Worm (Caenorhabditis elegans): ENCODE data around the gene F08F3.6.
A peak's percentile ranks its signal among the peaks of the same experiment; 100 is the strongest.

F08F3.6 gene

ce11 chrV:5427860-5428259 is 8.0 kb upstream of the F08F3.6 start, which contains the start of gene rhr-1:
Gene rhr-1 (plus strand): TSS chrV:5428160.
- TF ChIP-seq W03F9.2 (tag; optimal IDR thresholded peaks at IDR 0.05) (no peak), dao-5 (tag; optimal IDR thresholded peaks at IDR 0.05) (no peak), him-1 (tag; optimal IDR thresholded peaks at IDR 0.05) (no peak)

DNA sequence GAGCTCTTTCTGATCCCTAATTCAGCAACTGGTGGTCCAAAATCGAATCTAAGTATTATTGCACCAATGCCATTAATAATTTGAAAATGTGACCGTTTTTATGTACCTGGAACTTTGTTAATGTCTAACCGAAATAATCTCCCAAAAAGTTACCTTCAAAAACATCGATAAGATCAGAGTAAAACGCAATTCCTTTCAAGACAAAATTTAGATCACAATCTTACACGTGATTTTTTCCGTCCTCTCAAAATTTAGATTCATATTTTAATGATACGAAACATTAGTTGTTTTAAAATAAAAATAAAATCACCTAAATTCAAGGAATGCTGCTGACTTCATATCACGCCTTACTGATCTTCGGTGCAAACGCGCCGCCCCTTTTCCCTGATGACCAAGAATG is 6.5 kb upstream of the F08F3.6 start:
- TF ChIP-seq him-1 (tag; optimal IDR thresholded peaks at IDR 0.05) = no peak
- TF ChIP-seq W03F9.2 (tag; optimal IDR thresholded peaks at IDR 0.05) = no peak
- no peak for TF ChIP-seq dao-5 (tag; optimal IDR thresholded peaks at IDR 0.05)

DNA sequence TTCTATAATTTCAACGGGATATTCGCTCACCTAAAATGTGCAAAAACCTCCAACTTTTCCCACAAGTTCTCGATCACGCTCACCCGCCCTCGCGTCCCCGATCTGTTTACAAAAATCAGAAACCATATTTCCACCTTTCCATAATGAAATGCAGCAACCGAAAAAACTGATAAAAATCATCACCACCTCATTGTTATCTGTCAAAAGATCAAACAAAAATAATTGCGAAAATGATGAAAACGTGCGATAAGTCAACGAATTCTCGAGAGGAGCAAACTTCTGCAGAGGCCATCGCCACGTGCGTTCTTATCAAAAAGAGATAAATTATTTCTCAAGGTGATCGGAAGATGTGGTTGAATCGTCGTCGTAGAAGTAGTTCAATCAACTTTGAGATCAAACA is 5.1 kb upstream of the F08F3.6 start:
- TF ChIP-seq him-1 (tag; optimal IDR thresholded peaks at IDR 0.05) (no peak), dao-5 (tag; optimal IDR thresholded peaks at IDR 0.05) (no peak), W03F9.2 (tag; optimal IDR thresholded peaks at IDR 0.05) (no peak)

ce11 chrV:5423120-5423519 is 3.3 kb upstream of the F08F3.6 start, which contains the start of gene cyp-14A5:
Gene cyp-14A5 (minus strand): TSS chrV:5423282.
- TF ChIP-seq W03F9.2 (tag; optimal IDR thresholded peaks at IDR 0.05) (no peak), dao-5 (tag; optimal IDR thresholded peaks at IDR 0.05) (no peak), him-1 (tag; optimal IDR thresholded peaks at IDR 0.05) (no peak)

- TF ChIP-seq him-1 (tag; optimal IDR thresholded peaks at IDR 0.05) = no peak
- no peak for TF ChIP-seq dao-5 (tag; optimal IDR thresholded peaks at IDR 0.05)
- no peak for TF ChIP-seq W03F9.2 (tag; optimal IDR thresholded peaks at IDR 0.05)
Observed at ce11 chrV:5412808-5413405, 7.0 kb downstream of the F08F3.6 start, which contains the start of gene F08F3.10. Gene F08F3.10 (plus strand): TSS chrV:5413355.

DNA sequence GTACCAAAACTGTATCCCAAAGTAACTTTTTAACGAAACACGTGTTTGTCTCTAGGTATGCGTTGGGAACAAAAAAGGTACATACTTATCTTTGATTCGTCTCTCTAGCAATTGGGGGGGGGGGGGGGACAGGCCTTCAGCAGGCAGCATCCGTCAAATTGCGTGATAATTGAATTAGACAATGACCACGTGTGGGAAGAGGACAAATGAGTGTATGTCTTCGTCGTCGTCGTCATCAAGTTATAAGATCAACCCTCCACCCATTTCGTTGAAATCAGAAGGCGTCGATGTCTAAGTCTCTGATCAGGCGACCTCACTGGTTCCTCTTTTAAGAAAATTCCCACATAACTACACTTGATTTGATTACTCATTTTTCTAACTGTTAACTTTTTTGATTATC is 9.2 kb downstream of the F08F3.6 start, which contains the start of gene F08F3.4:
F08F3.4 (plus strand) TSS at position 277 of the 400 bp plus-strand sequence.
- no peak for TF ChIP-seq W03F9.2 (tag; optimal IDR thresholded peaks at IDR 0.05)
- no peak for TF ChIP-seq him-1 (tag; optimal IDR thresholded peaks at IDR 0.05)
- TF ChIP-seq dao-5 (tag; optimal IDR thresholded peaks at IDR 0.05) = no peak

DNA sequence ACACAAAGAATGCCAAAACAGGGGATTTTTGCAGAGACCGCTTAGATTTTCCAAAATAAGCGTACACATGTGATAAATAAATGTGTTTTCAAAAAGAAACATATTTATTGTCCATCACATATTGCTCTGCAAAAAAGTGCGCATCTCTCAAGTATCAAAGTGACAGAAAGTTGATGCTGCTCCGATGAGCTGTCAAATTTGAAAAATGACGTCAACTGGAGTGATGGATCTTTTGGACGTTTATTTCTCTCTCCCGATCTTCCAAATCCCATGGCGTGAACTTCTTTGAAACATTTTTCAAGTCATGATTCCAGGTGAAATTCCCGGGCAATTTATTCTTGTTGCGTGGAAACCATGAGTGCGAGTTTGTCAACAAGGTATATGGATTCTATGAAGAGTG is 10.9 kb downstream of the F08F3.6 start:
- TF ChIP-seq W03F9.2 (tag; optimal IDR thresholded peaks at IDR 0.05) = no peak

ce11 chrV:5408223-5408622 is 11.6 kb downstream of the F08F3.6 start, which contains the start of gene C25A6.1:
Gene C25A6.1 (plus strand): TSS chrV:5408523.
- TF ChIP-seq him-1 (tag; optimal IDR thresholded peaks at IDR 0.05) (no peak), W03F9.2 (tag; optimal IDR thresholded peaks at IDR 0.05) (no peak), dao-5 (tag; optimal IDR thresholded peaks at IDR 0.05) (no peak)

DNA sequence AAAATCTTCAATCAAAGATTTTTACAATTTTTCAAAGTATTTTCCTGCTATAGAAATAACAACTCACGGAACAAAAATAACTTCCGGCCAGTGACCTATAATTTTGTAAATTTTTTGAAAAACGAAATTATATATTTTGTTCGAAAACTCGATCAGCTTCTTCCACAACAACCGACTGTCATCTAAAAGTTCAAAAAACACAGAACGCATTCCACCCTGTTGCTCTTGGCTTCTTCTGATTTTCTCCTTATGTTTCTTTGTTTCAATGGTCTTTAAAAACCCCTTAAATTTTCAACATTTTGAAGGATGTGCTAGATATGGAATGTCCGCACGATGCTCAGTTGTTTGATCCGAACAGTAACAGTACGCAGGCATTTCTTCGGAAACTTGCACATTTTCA is 14.8 kb downstream of the F08F3.6 start, which contains the start of gene dmsr-7:
dmsr-7 (plus strand) TSS at position 301 of the 400 bp plus-strand sequence.
- no peak for TF ChIP-seq him-1 (tag; optimal IDR thresholded peaks at IDR 0.05)
- no peak for TF ChIP-seq W03F9.2 (tag; optimal IDR thresholded peaks at IDR 0.05)
- no peak for TF ChIP-seq dao-5 (tag; optimal IDR thresholded peaks at IDR 0.05)

DNA sequence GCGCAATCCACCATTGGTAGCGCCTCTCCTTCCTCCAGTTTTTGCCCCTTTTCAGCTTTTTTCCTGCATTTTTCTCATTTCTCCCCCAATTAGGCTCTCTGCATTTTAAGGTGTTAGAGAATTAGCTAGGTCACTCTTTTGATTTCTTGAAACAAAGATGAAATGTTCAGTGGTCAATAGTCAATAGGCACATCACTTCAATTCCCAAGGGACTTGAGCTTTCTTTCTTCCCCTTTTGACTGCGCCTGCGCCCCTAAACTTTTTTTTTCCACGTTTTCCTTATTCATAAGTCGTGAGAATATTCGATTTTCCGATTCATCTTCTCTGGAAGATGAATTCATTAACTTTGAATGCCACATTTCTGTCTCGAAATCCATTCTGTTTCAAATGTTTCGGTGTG is 15.9 kb downstream of the F08F3.6 start:
- no peak for TF ChIP-seq dao-5 (tag; optimal IDR thresholded peaks at IDR 0.05)
- no peak for TF ChIP-seq W03F9.2 (tag; optimal IDR thresholded peaks at IDR 0.05)
- TF ChIP-seq him-1 (tag; optimal IDR thresholded peaks at IDR 0.05) = peak; percentile 13

DNA sequence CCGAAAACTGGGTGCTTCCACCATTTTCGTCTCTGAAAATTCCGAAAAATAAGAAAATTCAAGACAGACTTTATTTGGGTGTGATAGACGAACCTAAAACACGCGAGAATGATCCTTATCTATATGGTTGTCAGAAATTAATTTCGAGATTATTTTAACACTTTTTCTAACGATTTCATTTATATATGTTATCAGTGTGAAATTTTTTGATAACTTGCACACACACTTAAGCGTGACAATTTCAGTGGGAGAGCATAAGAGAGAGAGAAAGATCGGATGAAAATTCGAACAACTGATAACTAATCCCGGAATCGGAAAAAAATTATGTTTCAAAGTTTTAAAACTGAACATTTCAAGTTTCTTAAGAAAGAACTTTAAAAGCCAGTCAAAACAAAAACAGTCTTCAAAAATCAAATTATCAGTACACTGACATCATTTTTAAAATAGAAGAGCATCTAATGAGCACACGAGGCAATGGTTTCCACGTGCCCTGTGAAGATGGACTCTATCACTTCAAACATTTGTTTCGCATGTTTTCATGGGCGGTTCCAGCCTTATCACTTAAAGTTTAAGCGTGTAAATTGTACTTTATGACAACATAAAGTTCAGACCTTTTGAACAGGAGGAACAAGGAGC is 26.8 kb downstream of the F08F3.6 start, which contains the start of gene C35A11.4:
C35A11.4 (minus strand) TSS at position 156 of the 636 bp plus-strand sequence.
- TF ChIP-seq W03F9.2 (tag; optimal IDR thresholded peaks at IDR 0.05) = no peak
- TF ChIP-seq him-1 (tag; optimal IDR thresholded peaks at IDR 0.05) = no peak
- TF ChIP-seq dao-5 (tag; optimal IDR thresholded peaks at IDR 0.05) = no peak

DNA sequence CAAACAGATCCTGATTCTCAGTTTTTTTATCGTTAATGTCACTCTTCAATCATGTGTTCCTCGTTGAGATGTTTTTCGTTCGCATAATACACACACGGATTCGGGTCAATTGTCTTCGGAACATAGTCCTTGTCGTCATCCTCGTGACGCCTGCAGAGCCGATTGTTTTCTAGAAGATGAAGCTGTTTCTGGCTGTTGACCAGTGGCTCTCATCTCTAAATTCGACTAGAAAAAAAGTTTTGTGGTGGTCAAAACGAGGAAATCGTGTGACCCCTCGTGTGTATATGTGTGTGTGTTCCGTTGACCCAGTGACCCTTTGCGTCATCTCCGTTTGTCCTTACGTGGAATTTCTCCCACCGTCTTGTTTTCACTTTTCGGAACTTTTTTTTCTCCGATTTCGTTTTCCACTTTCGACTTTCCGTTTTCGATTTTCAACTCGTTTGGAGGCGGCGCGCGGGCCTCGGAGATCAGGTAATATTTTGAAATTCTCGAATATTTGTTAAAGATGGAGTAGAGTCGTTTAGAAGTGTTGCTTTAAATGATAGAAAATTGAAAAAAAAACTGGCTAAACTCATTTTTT is 33.9 kb downstream of the F08F3.6 start, which contains the start of gene C35A11.2:
C35A11.2 (plus strand) TSS at position 386 of the 580 bp plus-strand sequence.
- no peak for TF ChIP-seq W03F9.2 (tag; optimal IDR thresholded peaks at IDR 0.05)
- TF ChIP-seq dao-5 (tag; optimal IDR thresholded peaks at IDR 0.05) = no peak
- TF ChIP-seq him-1 (tag; optimal IDR thresholded peaks at IDR 0.05) = no peak

DNA sequence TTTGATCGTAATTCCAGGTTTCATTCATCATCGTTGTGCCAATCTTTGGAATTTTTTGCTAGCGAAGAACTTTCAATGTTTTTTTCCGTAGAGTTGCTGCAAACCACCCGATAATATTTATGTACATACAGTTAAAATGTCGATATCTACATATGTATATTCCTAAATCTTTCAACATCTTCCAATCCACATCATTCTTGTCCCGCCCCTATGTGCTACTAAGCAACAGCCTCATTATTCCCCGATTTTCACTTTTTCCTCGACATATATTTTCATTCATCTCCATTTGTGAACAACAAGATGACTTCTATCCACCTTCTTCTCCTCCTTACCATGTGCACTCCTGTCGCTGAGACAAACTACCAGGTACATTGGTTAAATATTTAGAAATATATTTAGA is 47.7 kb downstream of the F08F3.6 start, which contains the start of gene C35A11.3:
C35A11.3 (plus strand) TSS at position 301 of the 400 bp plus-strand sequence.
- no peak for TF ChIP-seq him-1 (tag; optimal IDR thresholded peaks at IDR 0.05)
- no peak for TF ChIP-seq dao-5 (tag; optimal IDR thresholded peaks at IDR 0.05)
- TF ChIP-seq W03F9.2 (tag; optimal IDR thresholded peaks at IDR 0.05) = no peak

DNA sequence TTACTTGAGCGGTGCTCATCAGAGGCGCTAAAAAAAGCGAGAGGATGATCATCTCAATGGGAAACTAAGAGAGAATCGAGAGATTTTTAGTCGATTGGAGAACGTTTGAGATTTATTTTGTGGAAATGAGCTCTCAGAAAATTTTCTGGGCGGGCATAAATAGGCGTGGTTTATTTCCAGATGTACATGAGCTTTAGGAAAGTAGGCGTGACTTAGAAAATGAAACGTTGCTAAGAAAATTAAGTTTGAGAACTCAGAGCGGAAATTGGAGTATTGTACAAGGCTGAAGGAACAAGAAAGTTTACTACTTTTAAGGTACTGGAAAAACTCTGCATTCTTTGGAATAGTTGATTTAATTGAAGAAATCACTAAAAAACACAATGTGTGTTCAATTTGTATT is 51.1 kb downstream of the F08F3.6 start, which contains the start of gene T09D3.9:
T09D3.9 (minus strand) TSS at position 101 of the 400 bp plus-strand sequence.
- no peak for TF ChIP-seq W03F9.2 (tag; optimal IDR thresholded peaks at IDR 0.05)
- TF ChIP-seq him-1 (tag; optimal IDR thresholded peaks at IDR 0.05) = no peak
- TF ChIP-seq dao-5 (tag; optimal IDR thresholded peaks at IDR 0.05) = no peak
